Worm (Caenorhabditis elegans): ENCODE results near the gene Y39E4B.10.

Y39E4B.10 gene

DNA sequence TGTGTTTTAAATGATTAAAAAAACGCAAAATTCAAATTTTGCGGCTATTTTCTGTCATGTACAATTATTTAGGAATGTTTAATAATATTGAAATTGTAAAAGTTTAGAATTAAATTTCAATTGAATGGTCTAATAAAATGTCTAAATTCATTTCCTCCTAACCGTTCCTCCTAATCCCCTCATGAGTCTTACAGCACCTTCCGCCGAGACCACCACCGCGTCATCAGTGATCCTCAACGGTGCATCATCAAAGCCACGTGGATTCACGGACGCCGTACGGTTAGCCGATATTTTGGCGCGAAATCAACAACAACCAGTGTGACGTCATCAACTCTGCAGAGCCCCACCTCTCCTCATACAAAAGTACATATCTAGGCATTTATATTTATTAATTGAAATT lies 34.2 kb downstream of the Y39E4B.10 start:
- no peak for TF ChIP-seq blmp-1 (tag; optimal IDR thresholded peaks at IDR 0.05)
- TF ChIP-seq sem-2 (GFP tag; optimal IDR thresholded peaks at IDR 0.05), result no peak
- peak; percentile 23 for TF ChIP-seq zip-8 (tag; optimal IDR thresholded peaks at IDR 0.05)

DNA sequence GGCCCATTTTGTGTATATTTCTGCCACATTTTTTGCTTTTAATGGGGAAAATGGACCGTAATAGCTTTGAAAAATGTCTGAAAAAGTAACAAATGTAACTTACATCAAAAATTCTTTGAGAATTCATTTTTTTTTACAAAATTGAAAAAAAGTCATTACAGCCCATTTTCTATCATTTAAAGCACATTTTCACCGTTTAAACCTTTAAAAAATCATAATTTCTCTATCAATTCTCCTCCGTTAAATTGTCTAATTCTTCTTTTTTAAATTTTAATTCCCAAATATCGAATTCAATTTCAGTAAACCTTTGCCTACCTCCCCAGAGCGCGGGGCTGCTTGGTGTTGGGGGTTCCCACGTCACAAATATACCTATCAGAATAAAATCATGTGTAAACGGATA lies 45.4 kb downstream of the Y39E4B.10 start, which contains the start of gene dhhc-8:
TSS of gene dhhc-8 (plus strand) at position 301 of the 400 bp plus-strand sequence.
- no peak for TF ChIP-seq nhr-28 (tag; optimal IDR thresholded peaks at IDR 0.05)
- TF ChIP-seq unc-62 (GFP tag; optimal IDR thresholded peaks at IDR 0.05), result no peak
- no peak for TF ChIP-seq sptf-1 (tag; optimal IDR thresholded peaks at IDR 0.05)

DNA sequence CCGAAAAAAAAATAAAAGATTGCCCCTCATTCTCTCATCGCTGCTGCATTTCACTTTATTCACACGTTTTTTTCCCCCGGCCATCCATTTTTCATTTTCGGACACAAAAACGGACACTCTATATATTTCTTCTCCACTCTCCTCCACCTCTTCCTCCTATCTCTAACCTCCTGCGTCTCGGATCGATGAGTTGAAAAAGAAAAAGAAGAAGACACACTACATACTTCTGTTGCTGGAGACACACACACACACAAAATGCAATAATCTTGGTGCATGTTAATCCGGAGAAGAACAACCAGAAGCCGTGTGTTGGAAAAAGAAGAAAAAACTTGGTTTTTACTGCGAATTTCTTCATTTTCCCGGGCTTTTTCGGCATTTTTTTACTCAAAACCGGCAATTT lies 46.7 kb downstream of the Y39E4B.10 start:
- TF ChIP-seq blmp-1 (tag; optimal IDR thresholded peaks at IDR 0.05) (no peak), nhr-2 (tag; optimal IDR thresholded peaks at IDR 0.05) (no peak), unc-39 (tag; optimal IDR thresholded peaks at IDR 0.05) (no peak), nhr-12 (tag; optimal IDR thresholded peaks at IDR 0.05) (no peak), elt-3 (tag; optimal IDR thresholded peaks at IDR 0.05) (no peak), nhr-28 (tag; optimal IDR thresholded peaks at IDR 0.05) (no peak), lsy-2 (tag; optimal IDR thresholded peaks at IDR 0.05) (peak; percentile 21), pha-4 (tag; optimal IDR thresholded peaks at IDR 0.05) (no peak), ces-1 (GFP tag; optimal IDR thresholded peaks at IDR 0.05) (peak; percentile 98), drap-1 (GFP tag; optimal IDR thresholded peaks at IDR 0.05) (no peak), hlh-1 (tag; optimal IDR thresholded peaks at IDR 0.05) (peak; percentile 53), tbx-8 (GFP tag; optimal IDR thresholded peaks at IDR 0.05) (no peak), ham-2 (GFP tag; optimal IDR thresholded peaks at IDR 0.05) (no peak), unc-62 (GFP tag; optimal IDR thresholded peaks at IDR 0.05) (no peak), mab-5 (tag; optimal IDR thresholded peaks at IDR 0.05) (no peak), M03D4.4 (tag; optimal IDR thresholded peaks at IDR 0.05) (no peak), mep-1 (tag; optimal IDR thresholded peaks at IDR 0.05) (peak; percentile 22), zip-8 (tag; optimal IDR thresholded peaks at IDR 0.05) (no peak), snpc-4 (tag; optimal IDR thresholded peaks at IDR 0.05) (no peak), lin-13 (tag; optimal IDR thresholded peaks at IDR 0.05) (no peak), bed-3 (GFP tag; optimal IDR thresholded peaks at IDR 0.05) (no peak), elt-1 (tag; optimal IDR thresholded peaks at IDR 0.05; ENCODE audit: borderline replicate concordance, insufficient read depth) (no peak), ztf-11 (tag; optimal IDR thresholded peaks at IDR 0.05) (no peak), ceh-43 (GFP tag; optimal IDR thresholded peaks at IDR 0.05) (no peak), unc-120 (tag; optimal IDR thresholded peaks at IDR 0.05; ENCODE audit: poor library complexity, severe bottlenecking) (peak; percentile 41), mls-2 (tag; optimal IDR thresholded peaks at IDR 0.05) (no peak), sem-2 (GFP tag; optimal IDR thresholded peaks at IDR 0.05) (no peak), nhr-237 (tag; optimal IDR thresholded peaks at IDR 0.05) (peak; percentile 59), lin-32 (GFP tag; optimal IDR thresholded peaks at IDR 0.05) (no peak), ceh-83 (GFP tag; optimal IDR thresholded peaks at IDR 0.05) (no peak)

DNA sequence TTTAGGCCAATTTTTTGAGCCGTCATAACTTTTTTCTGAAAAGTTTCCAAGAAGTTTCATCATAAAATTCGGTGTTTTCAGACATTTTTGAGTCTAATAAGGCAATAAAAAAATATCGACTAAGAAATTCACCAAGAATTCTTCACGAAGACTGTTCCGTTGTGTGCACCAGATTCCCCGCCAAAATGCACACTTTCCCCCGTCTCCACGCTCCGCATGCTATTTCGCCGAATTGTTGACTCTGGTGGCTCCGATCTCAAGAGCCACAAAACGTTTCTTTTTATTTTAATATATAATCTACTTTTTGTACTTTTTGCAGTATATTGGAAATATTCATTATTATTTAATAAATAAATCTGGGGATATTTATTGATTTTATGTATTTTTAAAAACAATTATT lies 47.2 kb downstream of the Y39E4B.10 start:
- TF ChIP-seq ceh-43 (GFP tag; optimal IDR thresholded peaks at IDR 0.05) (peak; percentile 6), zip-8 (tag; optimal IDR thresholded peaks at IDR 0.05) (no peak), sptf-1 (tag; optimal IDR thresholded peaks at IDR 0.05) (no peak), lin-13 (tag; optimal IDR thresholded peaks at IDR 0.05) (no peak), pha-4 (tag; optimal IDR thresholded peaks at IDR 0.05) (peak; percentile 26), unc-62 (GFP tag; optimal IDR thresholded peaks at IDR 0.05) (no peak), flh-1 (GFP tag; optimal IDR thresholded peaks at IDR 0.05) (no peak), elt-1 (tag; optimal IDR thresholded peaks at IDR 0.05; ENCODE audit: borderline replicate concordance, insufficient read depth) (no peak), mep-1 (tag; optimal IDR thresholded peaks at IDR 0.05) (no peak), hlh-1 (tag; optimal IDR thresholded peaks at IDR 0.05) (no peak), lin-32 (GFP tag; optimal IDR thresholded peaks at IDR 0.05) (no peak), mls-2 (tag; optimal IDR thresholded peaks at IDR 0.05) (no peak)

DNA sequence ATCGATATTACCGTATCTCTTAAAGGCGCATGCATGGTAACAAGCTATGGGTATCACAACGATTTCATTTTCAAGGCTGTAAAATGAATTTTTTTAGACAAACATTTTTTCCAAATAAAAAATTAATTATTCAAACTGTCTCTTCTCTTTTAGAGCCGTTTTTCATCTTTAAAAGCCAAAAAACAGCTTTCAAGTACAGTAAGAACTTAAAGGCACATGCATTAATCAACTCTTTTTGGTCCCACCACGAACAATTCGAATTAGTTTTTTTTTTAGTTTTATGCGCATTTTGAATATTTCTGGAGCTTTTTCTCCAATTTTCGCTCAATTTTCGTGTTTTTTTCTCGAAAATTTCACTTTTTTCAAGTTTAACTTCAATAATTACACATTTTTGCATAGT lies 48.2 kb downstream of the Y39E4B.10 start:
- TF ChIP-seq unc-120 (tag; optimal IDR thresholded peaks at IDR 0.05; ENCODE audit: poor library complexity, severe bottlenecking), result no peak
- no peak for TF ChIP-seq bed-3 (GFP tag; optimal IDR thresholded peaks at IDR 0.05)
- TF ChIP-seq mep-1 (tag; optimal IDR thresholded peaks at IDR 0.05), result no peak
- no peak for TF ChIP-seq nhr-76 (tag; optimal IDR thresholded peaks at IDR 0.05)
- no peak for TF ChIP-seq sptf-1 (tag; optimal IDR thresholded peaks at IDR 0.05)
- TF ChIP-seq ham-2 (GFP tag; optimal IDR thresholded peaks at IDR 0.05), result no peak
- no peak for TF ChIP-seq drap-1 (GFP tag; optimal IDR thresholded peaks at IDR 0.05)
- TF ChIP-seq lin-32 (GFP tag; optimal IDR thresholded peaks at IDR 0.05), result no peak
- TF ChIP-seq ceh-83 (GFP tag; optimal IDR thresholded peaks at IDR 0.05), result no peak
- no peak for TF ChIP-seq mls-2 (tag; optimal IDR thresholded peaks at IDR 0.05)
- no peak for TF ChIP-seq ceh-39 (tag; optimal IDR thresholded peaks at IDR 0.05)

Data from whole organism, mixed stage, embryonic.